Worm (Caenorhabditis elegans) whole organism, late embryonic: ENCODE measurements around the gene shn-1.

Experiments
- ceh-30 ChIP-seq: fragments of 150-350 bp; optimal IDR thresholded peaks from 2 replicates; lab custom pipeline; 2014; ENCODE audit warnings: missing biosample characterization, missing genetic modification characterization
- tbx-2 ChIP-seq: sonication (generic microtip); optimal IDR thresholded peaks from 2 replicates; lab custom pipeline; 2016; ENCODE audit warnings: missing genetic modification characterization, missing compliant biosample characterization

- TF ChIP-seq tbx-2 (tag; lab: Kevin White, UChicago) (no peak), ceh-30 (tag; lab: Kevin White, UChicago) (no peak)
Measured at ce11 chrII:11337497-11338040, 53.2 kb downstream of the shn-1 start, which contains the start of gene sqt-1.
